Worm (Caenorhabditis elegans) whole organism, L3 larva: ENCODE measurements around the gene F32D8.15.

Experiments used
- aly-2 ChIP-seq: fragments of 150-350 bp; optimal IDR thresholded peaks from 2 replicates; lab custom pipeline; 2014; ENCODE audit warnings: missing biosample characterization, missing genetic modification characterization
- lin-15B ChIP-seq: fragments of 150-350 bp; optimal IDR thresholded peaks from 2 replicates; lab custom pipeline; 2014; ENCODE audit warnings: missing biosample characterization, missing genetic modification characterization
- tbx-2 ChIP-seq: sonication (generic microtip); optimal IDR thresholded peaks from 2 replicates; lab custom pipeline; 2016; ENCODE audit warnings: mild to moderate bottlenecking, missing genetic modification characterization, missing compliant biosample characterization
- ztf-11 ChIP-seq: fragments of 150-350 bp; optimal IDR thresholded peaks from 2 replicates; lab custom pipeline; 2014; ENCODE audit warnings: missing biosample characterization, missing genetic modification characterization

DNA sequence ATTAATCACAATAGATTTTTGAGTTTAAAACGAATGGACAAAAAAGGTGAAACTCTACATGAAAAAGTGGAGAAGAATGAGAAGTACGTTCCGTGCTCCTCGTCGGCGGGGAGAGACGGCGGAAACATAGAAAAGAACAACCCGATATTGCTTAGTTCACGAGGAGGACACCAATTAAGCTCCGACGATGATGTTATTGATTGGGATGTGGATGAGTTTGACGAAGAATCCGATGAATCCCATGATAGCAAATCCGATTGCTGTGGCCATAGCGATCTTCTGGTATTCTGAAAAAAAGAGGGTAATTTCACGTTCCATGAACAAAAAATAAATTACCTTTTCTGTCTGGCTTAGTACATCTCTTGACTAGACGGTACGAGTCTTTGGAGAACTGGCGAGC is 7.1 kb upstream of the F32D8.15 start:
- TF ChIP-seq tbx-2 (tag; lab: Kevin White, UChicago) (no peak), lin-15B (tag; lab: Kevin White, UChicago) (no peak), ztf-11 (tag; lab: Kevin White, UChicago) (no peak), aly-2 (tag; lab: Kevin White, UChicago) (no peak)
